Fruit fly (Drosophila melanogaster) whole organism, pupa: ENCODE data around the gene Inx3.

ENCODE experiments used
- CG13204 ChIP-seq: fragments of 200-800 bp; sonication (Bioruptor generic); optimal IDR thresholded peaks from 2 replicates; lab custom pipeline; 2018; ENCODE audit warnings: missing biosample characterization, mild to moderate bottlenecking, missing genetic modification characterization, moderate library complexity
- CG8301 ChIP-seq: fragments of 200-800 bp; sonication (Bioruptor generic); optimal IDR thresholded peaks from 2 replicates; lab custom pipeline; 2018; ENCODE audit warnings: missing biosample characterization, mild to moderate bottlenecking, missing genetic modification characterization
- EcR ChIP-seq: fragments of 200-800 bp; sonication (Bioruptor generic); optimal IDR thresholded peaks from 3 replicates; lab custom pipeline; 2019; ENCODE audit warnings: missing biosample characterization, missing genetic modification characterization, mild to moderate bottlenecking, moderate library complexity, missing genetic modification reagents
- Snoo ChIP-seq: fragments of 200-800 bp; sonication (Bioruptor generic); optimal IDR thresholded peaks from 3 replicates; lab custom pipeline; 2017; ENCODE audit warnings: missing biosample characterization, mild to moderate bottlenecking, missing genetic modification characterization, inconsistent platforms

DNA sequence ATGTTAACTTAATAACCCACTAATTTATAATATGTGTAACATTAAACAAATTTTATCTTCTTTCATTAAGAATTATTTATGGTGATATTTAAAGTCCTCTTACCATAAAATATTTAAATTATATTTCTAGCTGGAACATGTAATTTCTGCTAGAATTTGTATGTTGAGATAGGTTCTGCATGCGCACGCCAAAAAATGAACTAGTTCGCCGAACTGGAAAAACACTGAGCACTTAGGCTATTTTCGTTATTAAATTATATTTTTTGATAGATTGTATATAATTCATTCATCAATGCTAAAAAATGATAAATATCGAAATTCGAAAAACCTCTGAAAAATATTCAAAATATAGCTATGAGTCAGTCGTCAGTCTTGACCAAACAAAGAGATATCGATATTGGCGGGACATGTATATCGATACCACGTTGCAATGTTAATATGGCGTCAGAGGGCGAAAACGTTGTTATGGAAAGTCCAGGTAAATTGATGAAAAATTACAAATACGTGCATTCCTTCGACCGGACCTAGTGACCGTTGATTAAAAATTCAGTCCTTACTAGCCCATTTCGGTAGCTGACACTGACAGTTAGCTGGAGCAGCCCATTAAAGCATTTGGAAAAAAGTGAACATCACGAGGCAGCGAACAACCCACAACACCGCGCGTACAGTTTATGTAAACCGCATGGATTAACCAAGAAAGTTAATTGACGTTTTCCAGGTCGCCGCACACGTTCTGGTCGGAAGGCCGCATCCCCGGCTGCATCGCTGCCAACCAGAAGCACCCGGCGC lies 47.4 kb downstream of the Inx3 start, which contains the start of gene Prp39:
- TF ChIP-seq CG8301 (tag; lab: Kevin White, UChicago) = no peak
- TF ChIP-seq Snoo (tag; lab: Kevin White, UChicago) = no peak
- TF ChIP-seq EcR = no peak
- TF ChIP-seq CG13204 (GFP tag; lab: Kevin White, UChicago) = no peak
